Worm (Caenorhabditis elegans) whole organism, early embryonic: ENCODE results near the gene M01H9.2.

Experiments
- B0310.2 ChIP-seq: sonication (generic microtip); optimal IDR thresholded peaks from 2 replicates; lab custom pipeline; 2016; ENCODE audit warnings: mild to moderate bottlenecking, missing genetic modification characterization, missing compliant biosample characterization
- F13C5.2 ChIP-seq: sonication (generic microtip); optimal IDR thresholded peaks from 2 replicates; lab custom pipeline; 2017; ENCODE audit warnings: mild to moderate bottlenecking, missing genetic modification characterization, inconsistent platforms, missing compliant biosample characterization
- aly-1 ChIP-seq: sonication (generic microtip); optimal IDR thresholded peaks from 2 replicates; lab custom pipeline; 2016; ENCODE audit warnings: missing genetic modification characterization, missing compliant biosample characterization
- ama-1 ChIP-seq: fragments of 150-350 bp; optimal IDR thresholded peaks from 2 replicates; lab custom pipeline; 2014
- ceh-13 ChIP-seq: fragments of 200-800 bp; sonication (Bioruptor generic); optimal IDR thresholded peaks from 2 replicates; lab custom pipeline; 2018; ENCODE audit warnings: mild to moderate bottlenecking, missing genetic modification characterization, missing compliant biosample characterization
- ceh-36 ChIP-seq: sonication (generic microtip); optimal IDR thresholded peaks from 2 replicates; lab custom pipeline; 2016; ENCODE audit warnings: missing genetic modification characterization, inconsistent platforms, missing compliant biosample characterization
- ets-7 ChIP-seq: sonication (generic microtip); optimal IDR thresholded peaks from 2 replicates; lab custom pipeline; 2016; ENCODE audit warnings: missing genotype, missing genetic modification characterization, missing compliant biosample characterization
- flt-1 ChIP-seq: fragments of 200-800 bp; sonication (Bioruptor generic); IDR thresholded peaks from 2 replicates; pipeline ENCODE4 v1.3.6; 2022; ENCODE audit warnings: missing genetic modification characterization, missing compliant biosample characterization
- hmbx-1 ChIP-seq: sonication (generic microtip); optimal IDR thresholded peaks from 2 replicates; lab custom pipeline; 2016; ENCODE audit warnings: mild to moderate bottlenecking, missing genetic modification characterization, missing compliant biosample characterization
- hmg-4 ChIP-seq: fragments of 200-800 bp; sonication (Bioruptor generic); optimal IDR thresholded peaks from 2 replicates; lab custom pipeline; 2018; ENCODE audit warnings: mild to moderate bottlenecking, missing genetic modification characterization, missing compliant biosample characterization
- hnd-1 ChIP-seq: sonication (generic microtip); optimal IDR thresholded peaks from 2 replicates; lab custom pipeline; 2016; ENCODE audit warnings: missing genetic modification characterization, missing compliant biosample characterization
- pes-1 ChIP-seq: fragments of 200-800 bp; sonication (Bioruptor generic); IDR thresholded peaks from 2 replicates; pipeline ENCODE4 v1.3.6; 2022; ENCODE audit warnings: missing genetic modification reagents, missing genetic modification characterization, missing compliant biosample characterization
- scrt-1 ChIP-seq: fragments of 200-800 bp; sonication (Bioruptor generic); IDR thresholded peaks from 2 replicates; pipeline ENCODE4 v1.3.6; 2022; ENCODE audit warnings: missing genetic modification characterization, missing compliant biosample characterization
- sea-1 ChIP-seq: fragments of 200-800 bp; sonication (Bioruptor generic); conservative IDR thresholded peaks from 2 replicates; pipeline ENCODE4 v1.3.6; 2022; ENCODE audit warnings: missing genetic modification characterization, missing compliant biosample characterization
- tbx-11 ChIP-seq: fragments of 200-800 bp; sonication (Bioruptor generic); IDR thresholded peaks from 2 replicates; pipeline ENCODE4 v1.3.6; 2022; ENCODE audit warnings: missing genetic modification characterization, missing compliant biosample characterization
- tbx-37 ChIP-seq: fragments of 200-800 bp; sonication (Bioruptor generic); conservative IDR thresholded peaks from 2 replicates; pipeline ENCODE4 v1.3.6; 2022; ENCODE audit warnings: missing genetic modification reagents, missing genetic modification characterization, missing compliant biosample characterization
- tra-4 ChIP-seq: sonication (generic microtip); optimal IDR thresholded peaks from 2 replicates; lab custom pipeline; 2017; ENCODE audit warnings: missing genetic modification characterization, missing compliant biosample characterization

Gene M01H9.2

DNA sequence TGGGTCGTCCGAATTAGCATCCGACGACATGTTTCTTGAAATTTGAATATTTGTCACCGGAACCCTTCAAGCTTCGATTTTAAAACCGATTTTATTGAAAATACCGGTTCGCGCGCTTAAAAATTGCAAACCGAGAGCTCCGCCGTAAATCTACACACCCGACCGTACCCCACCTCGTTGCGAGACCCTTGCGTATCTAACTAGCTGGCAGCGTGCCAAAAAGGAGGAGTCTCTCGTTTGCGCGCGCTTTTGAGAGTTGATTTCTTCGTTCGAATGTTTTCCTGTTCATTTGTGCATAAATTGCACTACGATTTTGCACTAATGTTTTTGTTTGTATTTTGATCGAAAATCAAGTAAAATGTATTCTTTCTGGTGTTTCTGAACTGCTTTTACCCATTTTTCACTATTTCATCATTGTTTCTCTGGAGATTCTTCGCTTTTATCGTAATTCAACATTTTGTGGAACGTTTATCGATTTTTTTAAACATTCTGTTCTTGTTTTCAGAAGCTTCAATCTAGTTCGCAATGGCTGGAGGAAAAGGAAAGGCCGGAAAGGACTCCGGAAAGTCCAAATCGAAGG is 17.2 kb downstream of the M01H9.2 start, which contains the start of the genes wapl-1 and htz-1:
wapl-1 (minus strand) TSS at position 30 of the 580 bp plus-strand sequence.
htz-1 (plus strand) TSS at position 506 of the 580 bp plus-strand sequence.
- TF ChIP-seq ets-7 (tag; lab: Kevin White, UChicago) (no peak), sea-1 (0 out of 2 replicates have a peak, but pooled peaks have one; percentile 20), tbx-37 (peak; percentile 43; the same call in 1 of the 2 replicates), F13C5.2 (peak; percentile 48), flt-1 (GFP tag; lab: Robert Waterston, UW) (peak; percentile 60), ceh-36 (tag; lab: Kevin White, UChicago) (no peak), pes-1 (GFP tag; lab: Robert Waterston, UW) (peak; percentile 60; the same call in 1 of the 2 replicates)

DNA sequence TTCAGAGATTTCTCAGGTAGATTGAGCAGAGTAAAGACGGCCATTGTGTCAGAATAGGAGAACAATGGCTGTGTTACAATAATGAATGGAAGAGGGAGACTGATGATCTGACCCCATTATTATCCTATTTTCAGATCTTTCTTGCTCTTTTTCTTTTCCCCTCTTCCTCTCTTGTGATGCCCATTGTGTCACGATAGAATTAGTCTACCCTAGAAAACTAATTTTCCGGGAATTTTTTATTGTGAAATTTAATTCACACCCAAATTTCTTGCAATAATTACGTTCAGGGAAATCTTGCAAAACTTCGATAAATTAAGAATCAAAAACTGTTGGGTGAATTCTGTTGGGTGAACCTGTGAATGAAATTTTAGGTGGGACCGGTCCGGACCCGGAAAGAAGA is 22.0 kb downstream of the M01H9.2 start, which contains the start of gene fbxb-75:
fbxb-75 (minus strand) TSS at position 101 of the 400 bp plus-strand sequence.
- TF ChIP-seq hmbx-1 (tag; lab: Kevin White, UChicago) (no peak), hnd-1 (tag; lab: Kevin White, UChicago) (no peak), ceh-36 (tag; lab: Kevin White, UChicago) (no peak), hmg-4 (no peak), ets-7 (tag; lab: Kevin White, UChicago) (no peak), tbx-37 (no peak), pes-1 (GFP tag; lab: Robert Waterston, UW) (no peak), ceh-13 (GFP tag; lab: Kevin White, UChicago) (no peak)

DNA sequence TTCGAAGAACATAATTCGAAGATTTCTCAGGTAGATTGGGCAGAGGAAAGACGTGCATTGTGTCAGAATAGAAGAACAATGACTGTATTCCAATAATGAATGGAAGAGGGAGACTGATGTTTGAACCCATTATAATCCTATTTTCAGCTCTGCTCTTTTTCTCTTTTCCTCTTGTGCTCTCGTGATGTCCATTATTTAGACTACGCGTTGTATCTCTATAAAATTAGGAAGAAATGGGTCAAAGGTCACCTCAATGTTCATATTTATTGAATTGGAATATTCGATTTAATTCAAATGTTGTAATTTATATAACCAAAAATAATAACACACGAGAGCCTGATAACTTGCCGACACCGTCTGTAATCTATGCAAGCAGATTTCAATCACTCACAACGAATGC is 23.8 kb downstream of the M01H9.2 start, which contains the start of gene fbxb-74:
fbxb-74 (minus strand) TSS at position 101 of the 400 bp plus-strand sequence.
- TF ChIP-seq sea-1 (no peak), tbx-11 (GFP tag; lab: Robert Waterston, UW) (no peak), ets-7 (tag; lab: Kevin White, UChicago) (no peak), ceh-36 (tag; lab: Kevin White, UChicago) (no peak), flt-1 (GFP tag; lab: Robert Waterston, UW) (no peak), tra-4 (tag; lab: Kevin White, UChicago) (no peak), aly-1 (no peak)

DNA sequence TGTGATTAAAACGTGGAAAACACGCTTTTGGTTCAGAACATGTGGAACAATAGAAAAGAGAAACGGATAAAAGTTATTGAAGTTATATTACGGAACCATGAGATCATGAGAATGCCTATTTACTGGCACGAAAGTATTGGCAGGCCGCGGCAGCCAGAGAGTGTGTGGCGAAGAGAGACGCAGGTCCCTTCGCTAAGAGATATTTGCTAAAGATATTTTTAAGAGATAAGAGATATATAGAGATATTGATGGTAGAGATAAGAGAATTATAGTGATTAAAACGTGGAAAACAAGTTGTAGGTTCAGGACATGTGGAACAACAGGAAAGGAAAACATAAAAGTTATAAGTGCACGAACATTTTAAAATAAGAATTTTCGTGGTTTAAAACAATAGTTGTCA is 25.2 kb downstream of the M01H9.2 start:
- TF ChIP-seq hmg-4: no peak
- TF ChIP-seq flt-1 (GFP tag; lab: Robert Waterston, UW): no peak
- no peak for TF ChIP-seq sea-1
- TF ChIP-seq B0310.2: no peak
- no peak for TF ChIP-seq tra-4 (tag; lab: Kevin White, UChicago)
- TF ChIP-seq tbx-11 (GFP tag; lab: Robert Waterston, UW): no peak
- TF ChIP-seq ets-7 (tag; lab: Kevin White, UChicago): no peak
- TF ChIP-seq aly-1: no peak
- no peak for TF ChIP-seq scrt-1 (GFP tag; lab: Robert Waterston, UW)
- TF ChIP-seq tbx-37: no peak
- TF ChIP-seq ceh-36 (tag; lab: Kevin White, UChicago): no peak
- TF ChIP-seq hmbx-1 (tag; lab: Kevin White, UChicago): no peak
- no peak for TF ChIP-seq ceh-13 (GFP tag; lab: Kevin White, UChicago)
- no peak for TF ChIP-seq F13C5.2
- no peak for TF ChIP-seq pes-1 (GFP tag; lab: Robert Waterston, UW)
- no peak for TF ChIP-seq ama-1
- TF ChIP-seq hnd-1 (tag; lab: Kevin White, UChicago): no peak

DNA sequence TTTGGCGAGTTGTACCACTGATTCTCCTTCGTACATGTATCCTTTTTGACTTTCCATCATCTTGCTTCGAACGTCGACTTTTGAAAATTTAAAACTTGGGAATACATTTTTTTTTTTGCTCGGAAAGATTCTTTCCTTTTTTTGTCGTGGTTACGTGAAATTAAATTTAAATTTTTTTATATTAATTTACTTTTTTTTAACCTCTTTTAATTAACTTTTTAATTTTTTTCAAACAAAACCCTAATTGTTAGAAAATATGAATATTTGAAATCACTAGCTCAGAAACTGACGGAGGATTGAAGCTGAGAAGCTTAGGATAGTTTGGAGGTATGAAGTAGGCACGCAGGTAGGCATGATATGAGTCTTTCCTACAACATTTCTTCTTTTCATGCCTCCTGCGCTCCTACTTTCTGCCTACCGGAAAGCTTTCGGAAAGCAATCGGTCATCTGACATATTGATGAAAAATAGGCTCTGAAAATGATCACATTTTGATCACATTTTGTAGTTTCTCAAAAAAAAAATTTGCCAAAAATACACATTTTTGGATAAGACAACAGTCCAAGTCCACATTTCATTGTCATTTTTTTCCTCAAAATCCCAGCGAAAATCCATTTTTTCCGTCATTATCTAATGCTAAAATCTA is 28.5 kb downstream of the M01H9.2 start, which contains the start of the genes R08C7.8 and R08C7.4:
R08C7.8 (minus strand) TSS at position 101 of the 644 bp plus-strand sequence.
R08C7.4 (plus strand) TSS at position 594 of the 644 bp plus-strand sequence.
- TF ChIP-seq hmg-4 (no peak), aly-1 (no peak), tbx-11 (GFP tag; lab: Robert Waterston, UW) (no peak), ceh-36 (tag; lab: Kevin White, UChicago) (no peak), ceh-13 (GFP tag; lab: Kevin White, UChicago) (no peak), B0310.2 (no peak), tra-4 (tag; lab: Kevin White, UChicago) (no peak), hmbx-1 (tag; lab: Kevin White, UChicago) (no peak), ets-7 (tag; lab: Kevin White, UChicago) (no peak), hnd-1 (tag; lab: Kevin White, UChicago) (no peak), flt-1 (GFP tag; lab: Robert Waterston, UW) (no peak), F13C5.2 (no peak), sea-1 (no peak), ama-1 (no peak), scrt-1 (GFP tag; lab: Robert Waterston, UW) (no peak), tbx-37 (no peak), pes-1 (GFP tag; lab: Robert Waterston, UW) (no peak)

DNA sequence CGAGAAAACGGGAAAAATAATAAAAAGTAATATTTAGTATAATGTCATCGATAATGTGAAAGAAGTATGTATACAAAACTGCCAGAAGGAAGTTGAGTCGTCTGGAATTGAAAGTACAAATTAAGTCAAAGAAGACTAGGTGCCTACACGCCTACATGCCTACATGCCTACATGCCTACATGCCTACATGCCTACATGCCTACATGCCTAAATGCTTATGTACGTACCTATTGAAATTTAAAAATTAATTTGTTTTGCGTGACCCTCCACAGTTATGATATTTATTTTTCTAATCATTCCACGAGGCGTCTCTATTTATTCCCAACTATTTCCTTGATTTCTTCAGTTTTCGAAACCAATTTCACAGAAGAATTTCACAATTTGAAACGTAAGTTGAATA is 33.1 kb downstream of the M01H9.2 start, which contains the start of the genes str-185 and R08C7.5:
str-185 (minus strand) TSS at position 101 of the 400 bp plus-strand sequence.
R08C7.5 (plus strand) TSS at position 329 of the 400 bp plus-strand sequence.
- TF ChIP-seq sea-1 (no peak), hmg-4 (no peak), ceh-13 (GFP tag; lab: Kevin White, UChicago) (no peak), tbx-37 (no peak), F13C5.2 (no peak), hnd-1 (tag; lab: Kevin White, UChicago) (no peak), B0310.2 (no peak), scrt-1 (GFP tag; lab: Robert Waterston, UW) (no peak), flt-1 (GFP tag; lab: Robert Waterston, UW) (no peak), tbx-11 (GFP tag; lab: Robert Waterston, UW) (no peak)

ce11 chrIV:4423885-4424284 is 39.1 kb downstream of the M01H9.2 start:
- TF ChIP-seq tra-4 (tag; lab: Kevin White, UChicago): no peak
- TF ChIP-seq hmbx-1 (tag; lab: Kevin White, UChicago): no peak
- TF ChIP-seq ceh-36 (tag; lab: Kevin White, UChicago): no peak
- TF ChIP-seq flt-1 (GFP tag; lab: Robert Waterston, UW): no peak
- no peak for TF ChIP-seq hnd-1 (tag; lab: Kevin White, UChicago)
